Fruit fly (Drosophila melanogaster): ENCODE results near the gene NUCB1.
A peak's percentile ranks its signal among the peaks of the same experiment; 100 is the strongest.

DNA sequence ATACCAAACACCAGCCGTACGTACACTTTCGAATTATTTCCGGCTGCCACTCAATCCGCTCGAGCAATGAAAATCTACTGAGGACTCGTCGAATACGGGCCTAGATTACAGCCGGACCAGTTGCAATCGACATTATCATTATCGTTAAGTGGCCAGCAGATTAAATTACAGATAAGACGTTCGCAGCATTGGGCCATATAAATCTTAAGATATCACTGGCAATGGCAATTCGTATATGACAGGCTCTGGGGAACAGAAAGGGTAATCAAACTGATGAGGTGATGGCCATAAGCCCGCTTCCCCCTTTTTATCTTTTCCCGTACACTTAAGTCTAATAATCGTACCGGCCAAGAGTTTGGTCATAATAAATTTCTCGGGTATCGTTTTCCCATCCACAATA is 12.0 kb upstream of the NUCB1 start, which contains the start of gene Cln3:
- TF ChIP-seq fd85E (GFP tag; optimal IDR thresholded peaks at IDR 0.05), result no peak
- peak; percentile 75 for TF ChIP-seq vri (GFP tag; optimal IDR thresholded peaks at IDR 0.05)
- no peak for TF ChIP-seq lz (GFP tag; optimal IDR thresholded peaks at IDR 0.05)
- no peak for TF ChIP-seq CG16779 (tag; optimal IDR thresholded peaks at IDR 0.05)
- TF ChIP-seq CG3919 (GFP tag; optimal IDR thresholded peaks at IDR 0.05), result no peak
- TF ChIP-seq Lpt (GFP tag; optimal IDR thresholded peaks at IDR 0.05), result no peak
- no peak for TF ChIP-seq CG8319 (GFP tag; optimal IDR thresholded peaks at IDR 0.05)
- no peak for TF ChIP-seq CG6808 (GFP tag; optimal IDR thresholded peaks at IDR 0.05)
- no peak for TF ChIP-seq Hr39 (GFP tag; optimal IDR thresholded peaks at IDR 0.05)
- no peak for TF ChIP-seq Sox15 (GFP tag; optimal IDR thresholded peaks at IDR 0.05)
- TF ChIP-seq Ets96B (tag; optimal IDR thresholded peaks at IDR 0.05), result no peak
- no peak for TF ChIP-seq CG4318 (GFP tag; optimal IDR thresholded peaks at IDR 0.05)
- TF ChIP-seq topi (GFP tag; optimal IDR thresholded peaks at IDR 0.05), result no peak
- no peak for TF ChIP-seq CG10669 (GFP tag; optimal IDR thresholded peaks at IDR 0.05)
